Fruit fly (Drosophila melanogaster): ENCODE results near the gene Afti.

Afti gene

dm6 chr3R:14278523-14279303 lies 47.8 kb downstream of the Afti start (continued):
- TF ChIP-seq abd-A (tag; optimal IDR thresholded peaks at IDR 0.05) (peak; percentile 89), luna (GFP tag; optimal IDR thresholded peaks at IDR 0.05) (no peak), pnt (GFP tag; optimal IDR thresholded peaks at IDR 0.05) (no peak), Taf1 (GFP tag; IDR thresholded peaks at IDR 0.05) (no peak), nerfin-1 (tag; optimal IDR thresholded peaks at IDR 0.05) (peak; percentile 33), CG8290 (GFP tag; optimal IDR thresholded peaks at IDR 0.05) (peak; percentile 16), CG8290 (tag; optimal IDR thresholded peaks at IDR 0.05) (peak in 1 of 2 experiments; percentile 27), CG1529 (GFP tag; optimal IDR thresholded peaks at IDR 0.05) (no peak), CG17328 (GFP tag; IDR thresholded peaks at IDR 0.05) (no peak), klu (GFP tag; IDR thresholded peaks at IDR 0.05) (no peak), CG6175 (GFP tag; IDR thresholded peaks at IDR 0.05) (no peak), gro (GFP tag; optimal IDR thresholded peaks at IDR 0.05) (peak; percentile 13), CG1603 (tag; optimal IDR thresholded peaks at IDR 0.05) (peak; percentile 12)

DNA sequence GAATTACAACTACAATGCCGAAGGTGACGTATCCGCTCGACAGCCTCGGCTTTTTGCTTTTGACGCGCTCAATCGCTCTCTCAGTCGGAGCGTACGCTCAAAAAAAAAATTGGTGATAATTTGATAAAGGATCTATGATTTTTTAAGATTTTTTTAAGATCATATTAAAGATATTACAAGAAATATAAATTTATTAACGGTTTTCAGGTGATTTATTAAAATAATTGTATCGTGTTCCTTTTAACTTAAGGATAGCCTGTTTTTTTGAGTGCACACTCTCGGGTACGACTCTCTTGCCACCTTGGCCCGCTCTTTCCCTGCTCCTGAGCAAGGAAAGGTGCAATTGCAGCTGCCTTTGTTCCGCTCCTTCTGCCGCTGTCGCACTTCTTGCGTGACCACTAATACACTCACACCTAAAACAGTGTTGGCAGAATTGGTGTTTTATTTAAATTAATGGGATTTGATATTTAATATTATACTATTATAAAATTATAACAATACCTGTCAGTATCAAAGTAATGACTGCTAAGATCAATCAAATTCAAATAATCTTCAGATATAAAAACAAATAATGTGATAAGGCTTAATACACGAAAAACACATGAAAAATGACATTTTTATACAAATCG lies 48.5 kb downstream of the Afti start:
- TF ChIP-seq Sin3A (optimal IDR thresholded peaks at IDR 0.05) (no peak), Hr51 (GFP tag; optimal IDR thresholded peaks at IDR 0.05) (peak in 1 of 2 experiments; percentile 79), pum (GFP tag; optimal IDR thresholded peaks at IDR 0.05) (peak; percentile 37), NfI (GFP tag; optimal IDR thresholded peaks at IDR 0.05) (peak; percentile 69), CG11696 (GFP tag; IDR thresholded peaks at IDR 0.05) (peak; percentile 68; the same call in 1 of the 2 replicates), hkb (optimal IDR thresholded peaks at IDR 0.05) (no peak), hkb (GFP tag; IDR thresholded peaks at IDR 0.05) (peak; percentile 92), Hmx (GFP tag; optimal IDR thresholded peaks at IDR 0.05) (no peak), abd-A (tag; optimal IDR thresholded peaks at IDR 0.05) (no peak), CG17361 (GFP tag; IDR thresholded peaks at IDR 0.05) (peak; percentile 87), Elba2 (GFP tag; optimal IDR thresholded peaks at IDR 0.05) (peak; percentile 58), NFAT (GFP tag; IDR thresholded peaks at IDR 0.05) (peak; percentile 40; the same call in 1 of the 2 replicates), sug (tag; optimal IDR thresholded peaks at IDR 0.05) (no peak), CG1529 (GFP tag; optimal IDR thresholded peaks at IDR 0.05) (peak; percentile 54), hb (GFP tag; IDR thresholded peaks at IDR 0.05; ENCODE audit: partially characterized antibody) (no peak), CG6654 (GFP tag; optimal IDR thresholded peaks at IDR 0.05) (no peak), CG8359 (GFP tag; optimal IDR thresholded peaks at IDR 0.05; ENCODE audit: borderline replicate concordance) (peak; percentile 57), sim (GFP tag; IDR thresholded peaks at IDR 0.05) (peak; percentile 81), zfh2 (GFP tag; optimal IDR thresholded peaks at IDR 0.05) (peak; percentile 9), lmd (GFP tag; IDR thresholded peaks at IDR 0.05) (peak; percentile 74; the same call in 1 of the 2 replicates), CG4730 (GFP tag; IDR thresholded peaks at IDR 0.05) (peak; percentile 68), sr (GFP tag; IDR thresholded peaks at IDR 0.05) (no peak), fru (optimal IDR thresholded peaks at IDR 0.05) (no peak), CG13287 (GFP tag; IDR thresholded peaks at IDR 0.05; ENCODE audit: partially characterized antibody) (no peak), CG33557 (GFP tag; optimal IDR thresholded peaks at IDR 0.05) (peak; percentile 79), Abd-B (GFP tag; optimal IDR thresholded peaks at IDR 0.05) (peak; percentile 24), CG7839 (tag; optimal IDR thresholded peaks at IDR 0.05) (peak; percentile 86), Deaf1 (tag; optimal IDR thresholded peaks at IDR 0.05) (peak; percentile 89), CG2678 (tag; optimal IDR thresholded peaks at IDR 0.05) (no peak), CG12299 (tag; optimal IDR thresholded peaks at IDR 0.05) (peak; percentile 66), CG2199 (GFP tag; IDR thresholded peaks at IDR 0.05) (peak; percentile 55; the same call in 1 of the 3 replicates), cad (GFP tag; optimal IDR thresholded peaks at IDR 0.05) (no peak), NK7.1 (GFP tag; optimal IDR thresholded peaks at IDR 0.05) (no peak), CG5245 (GFP tag; optimal IDR thresholded peaks at IDR 0.05) (peak; percentile 47), Xrp1 (GFP tag; IDR thresholded peaks at IDR 0.05) (peak; percentile 97), CG10654 (GFP tag; optimal IDR thresholded peaks at IDR 0.05) (peak; percentile 58), CG9437 (GFP tag; optimal IDR thresholded peaks at IDR 0.05) (peak; percentile 54), scrt (GFP tag; optimal IDR thresholded peaks at IDR 0.05) (no peak)

Data from whole organism, embryonic.